Worm (Caenorhabditis elegans): ENCODE results near the gene nhr-254.
A peak's percentile ranks its signal among the peaks of the same experiment; 100 is the strongest.

The nhr-254 gene

ce11 chrV:356959-357702 is 35.3 kb upstream of the nhr-254 start:
- TF ChIP-seq mxl-2 (GFP tag; conservative IDR thresholded peaks at IDR 0.05): no peak
- no peak for TF ChIP-seq Y105C5A.15 (GFP tag; IDR thresholded peaks at IDR 0.05)
- peak; percentile 87 for TF ChIP-seq set-16 (GFP tag; IDR thresholded peaks at IDR 0.05)
- TF ChIP-seq dmd-8 (GFP tag; IDR thresholded peaks at IDR 0.05): no peak
- no peak for TF ChIP-seq F44E2.7 (GFP tag; IDR thresholded peaks at IDR 0.05)
- no peak for TF ChIP-seq ama-1 (optimal IDR thresholded peaks at IDR 0.05)
- no peak for TF ChIP-seq mdl-1 (tag; optimal IDR thresholded peaks at IDR 0.05)

ce11 chrV:358473-358872 is 34.0 kb upstream of the nhr-254 start:
- no peak for TF ChIP-seq duxl-1 (tag; optimal IDR thresholded peaks at IDR 0.05; ENCODE audit: poor library complexity)
- no peak for TF ChIP-seq R02D3.7 (tag; optimal IDR thresholded peaks at IDR 0.05)
- no peak for TF ChIP-seq lin-38 (GFP tag; IDR thresholded peaks at IDR 0.05)
- TF ChIP-seq fos-1 (tag; optimal IDR thresholded peaks at IDR 0.05): no peak
- no peak for TF ChIP-seq lsy-2 (tag; optimal IDR thresholded peaks at IDR 0.05)
- peak in 1 of 2 experiments; percentile 50 for TF ChIP-seq unc-62 (GFP tag; optimal IDR thresholded peaks at IDR 0.05 in 1 of 2)
- no peak for TF ChIP-seq unc-62 (tag; optimal IDR thresholded peaks at IDR 0.05)
- no peak for TF ChIP-seq rbr-2 (tag; optimal IDR thresholded peaks at IDR 0.05)
- no peak for TF ChIP-seq attf-4 (tag; optimal IDR thresholded peaks at IDR 0.05)
- peak; percentile 89 for TF ChIP-seq set-16 (GFP tag; IDR thresholded peaks at IDR 0.05)
- TF ChIP-seq arid-1 (GFP tag; conservative IDR thresholded peaks at IDR 0.05): no peak
- TF ChIP-seq Y48G9A.11 (GFP tag; IDR thresholded peaks at IDR 0.05): no peak
- no peak for TF ChIP-seq ceh-44 (GFP tag; IDR thresholded peaks at IDR 0.05)
- no peak for TF ChIP-seq F49E8.2 (tag; optimal IDR thresholded peaks at IDR 0.05; ENCODE audit: borderline replicate concordance)
- TF ChIP-seq vab-7 (GFP tag; IDR thresholded peaks at IDR 0.05): no peak
- no peak for TF ChIP-seq dpl-1 (GFP tag; optimal IDR thresholded peaks at IDR 0.05)
- no peak for TF ChIP-seq tag-97 (GFP tag; IDR thresholded peaks at IDR 0.05)
- TF ChIP-seq nhr-48 (tag; optimal IDR thresholded peaks at IDR 0.05): no peak
- TF ChIP-seq mdl-1 (tag; optimal IDR thresholded peaks at IDR 0.05): no peak
- TF ChIP-seq pqm-1 (tag; optimal IDR thresholded peaks at IDR 0.05): no peak
- no peak for TF ChIP-seq Y105C5A.15 (GFP tag; IDR thresholded peaks at IDR 0.05)
- peak; percentile 42; the same call in 1 of the 2 replicates for TF ChIP-seq ZK337.2 (GFP tag; IDR thresholded peaks at IDR 0.05)
- TF ChIP-seq dmd-9 (GFP tag; IDR thresholded peaks at IDR 0.05): no peak
- no peak for TF ChIP-seq F37D6.2 (tag; optimal IDR thresholded peaks at IDR 0.05)
- TF ChIP-seq F26F4.8 (GFP tag; conservative IDR thresholded peaks at IDR 0.05): no peak
- TF ChIP-seq daf-16 (GFP tag; optimal IDR thresholded peaks at IDR 0.05): no peak
- no peak for TF ChIP-seq daf-16 (tag; optimal IDR thresholded peaks at IDR 0.05)
- 0 out of 2 replicates have a peak, but pooled peaks have one; percentile 51 for TF ChIP-seq egl-43 (GFP tag; IDR thresholded peaks at IDR 0.05)

ce11 chrV:359466-359865 is 33.0 kb upstream of the nhr-254 start, which contains the start of gene T22H9.1:
T22H9.1 (plus strand) TSS chrV:359766.
- TF ChIP-seq T20F7.1 (GFP tag; optimal IDR thresholded peaks at IDR 0.05) (no peak), ceh-82 (tag; optimal IDR thresholded peaks at IDR 0.05) (no peak), F49E8.2 (tag; optimal IDR thresholded peaks at IDR 0.05; ENCODE audit: borderline replicate concordance) (no peak), arid-1 (GFP tag; conservative IDR thresholded peaks at IDR 0.05) (no peak), hmg-1.1 (GFP tag; IDR thresholded peaks at IDR 0.05) (no peak), mes-2 (tag; optimal IDR thresholded peaks at IDR 0.05; ENCODE audit: poor library complexity, severe bottlenecking) (no peak), egl-43 (GFP tag; IDR thresholded peaks at IDR 0.05) (no peak), pqm-1 (tag; optimal IDR thresholded peaks at IDR 0.05) (no peak), daf-19 (GFP tag; conservative IDR thresholded peaks at IDR 0.05) (no peak), R02D3.7 (tag; optimal IDR thresholded peaks at IDR 0.05) (no peak), madf-5 (GFP tag; IDR thresholded peaks at IDR 0.05) (no peak), nhr-28 (tag; optimal IDR thresholded peaks at IDR 0.05) (no peak), lin-38 (GFP tag; IDR thresholded peaks at IDR 0.05) (no peak), lim-7 (GFP tag; IDR thresholded peaks at IDR 0.05) (no peak), dmd-9 (GFP tag; IDR thresholded peaks at IDR 0.05) (no peak)
